Fruit fly (Drosophila melanogaster) Kc167 (cell line): ENCODE results near the gene CG14186.

Experiments used
- psq ChIP-seq: fragments of >200 bp; optimal IDR thresholded peaks from 2 replicates; lab custom pipeline; 2017; ENCODE audit warnings: missing external identifiers
- ttk ChIP-seq: sonication (Bioruptor generic); optimal IDR thresholded peaks from 2 replicates; lab custom pipeline; 2017; ENCODE audit warnings: missing external identifiers

- TF ChIP-seq psq (lab: Kevin White, UChicago) (no peak), ttk (no peak)
These were observed 18.6 kb downstream of the CG14186 start for dm6 chr3L:20085035-20085434.
